Fruit fly (Drosophila melanogaster) whole organism, embryonic: ENCODE results near the gene nAChRbeta1.

Experiments used
- Atf-2 ChIP-seq: fragments of 200-800 bp; sonication (Bioruptor generic); optimal IDR thresholded peaks from 2 replicates; lab custom pipeline; 2016; ENCODE audit warnings: missing biosample characterization, missing genetic modification characterization
- Bdp1 ChIP-seq: fragments of 200-800 bp; sonication (Bioruptor generic); optimal IDR thresholded peaks from 3 replicates; lab custom pipeline; 2016; ENCODE audit warnings: missing biosample characterization, missing genetic modification characterization
- CG10462 ChIP-seq: fragments of 200-800 bp; sonication (Bioruptor generic); optimal IDR thresholded peaks from 2 replicates; lab custom pipeline; 2016; ENCODE audit warnings: missing biosample characterization, missing genetic modification characterization
- CG11093 ChIP-seq: fragments of 200-800 bp; sonication (Bioruptor generic); IDR thresholded peaks from 3 replicates; pipeline ENCODE4 v1.3.6; 2022; ENCODE audit warnings: missing biosample characterization, missing genetic modification characterization
- CG11560 ChIP-seq: fragments of 200-800 bp; sonication (Bioruptor generic); IDR thresholded peaks from 3 replicates; pipeline ENCODE4 v1.3.6; 2022; ENCODE audit warnings: missing biosample characterization, missing genetic modification characterization
- CG12071 ChIP-seq: fragments of 200-800 bp; sonication (Bioruptor generic); optimal IDR thresholded peaks from 3 replicates; lab custom pipeline; 2018; ENCODE audit warnings: missing biosample characterization, mild to moderate bottlenecking, missing genetic modification characterization
- CG12104 ChIP-seq: fragments of 200-800 bp; sonication (Bioruptor generic); optimal IDR thresholded peaks from 3 replicates; lab custom pipeline; 2016; ENCODE audit warnings: missing biosample characterization, missing genetic modification characterization
- CG18011 ChIP-seq: fragments of 200-800 bp; sonication (Bioruptor generic); optimal IDR thresholded peaks from 2 replicates; lab custom pipeline; 2017; ENCODE audit warnings: missing biosample characterization, missing genetic modification characterization, mild to moderate bottlenecking, moderate library complexity, missing genotype
- CG30020 ChIP-seq: fragments of 200-800 bp; optimal IDR thresholded peaks from 2 replicates; lab custom pipeline; 2019; ENCODE audit warnings: missing biosample characterization, mild to moderate bottlenecking, missing genetic modification characterization, moderate library complexity
- CG31441 ChIP-seq: fragments of 200-800 bp; sonication (Bioruptor generic); IDR thresholded peaks from 2 replicates; pipeline ENCODE4 v1.3.6; 2022; ENCODE audit warnings: missing biosample characterization, missing genetic modification characterization
- CG3163 ChIP-seq: fragments of 200-800 bp; sonication (Bioruptor generic); optimal IDR thresholded peaks from 3 replicates; lab custom pipeline; 2016; ENCODE audit warnings: missing biosample characterization, missing genetic modification characterization
- CG34376 ChIP-seq: fragments of 200-800 bp; sonication (Bioruptor generic); optimal IDR thresholded peaks from 2 replicates; lab custom pipeline; 2018; ENCODE audit warnings: missing biosample characterization, mild to moderate bottlenecking, missing genetic modification characterization
- CG6254 ChIP-seq: fragments of 200-800 bp; sonication (Bioruptor generic); optimal IDR thresholded peaks from 3 replicates; lab custom pipeline; 2017; ENCODE audit warnings: mild to moderate bottlenecking, missing biosample characterization, missing genetic modification reagents, missing genetic modification characterization
- CG7271 ChIP-seq: fragments of 200-800 bp; sonication (Bioruptor generic); optimal IDR thresholded peaks from 2 replicates; lab custom pipeline; 2018; ENCODE audit warnings: missing biosample characterization, mild to moderate bottlenecking, missing genetic modification characterization, moderate library complexity
- CG8478 ChIP-seq: fragments of >200 bp; optimal IDR thresholded peaks from 2 replicates; lab custom pipeline; 2018
- CG8765 ChIP-seq: fragments of 200-800 bp; sonication (Bioruptor generic); IDR thresholded peaks from 2 replicates; pipeline ENCODE4 v1.3.6; 2022; ENCODE audit warnings: missing biosample characterization, missing genetic modification characterization
- CG9727 ChIP-seq: fragments of 200-800 bp; sonication (Bioruptor generic); optimal IDR thresholded peaks from 3 replicates; lab custom pipeline; 2017; ENCODE audit warnings: missing biosample characterization, mild to moderate bottlenecking, missing genetic modification characterization
- CG9817 ChIP-seq: fragments of 200-800 bp; sonication (Bioruptor generic); optimal IDR thresholded peaks from 2 replicates; lab custom pipeline; 2018; ENCODE audit warnings: missing biosample characterization, mild to moderate bottlenecking, missing genetic modification characterization, moderate library complexity
- CoRest ChIP-seq: fragments of 200-800 bp; sonication (Bioruptor generic); optimal IDR thresholded peaks from 3 replicates; lab custom pipeline; 2018; ENCODE audit warnings: missing biosample characterization, mild to moderate bottlenecking, missing genetic modification characterization, moderate library complexity
- Doc2 ChIP-seq: fragments of 200-800 bp; sonication (Bioruptor generic); IDR thresholded peaks from 2 replicates; pipeline ENCODE4 v1.3.6; 2022; ENCODE audit warnings: missing biosample characterization, missing genetic modification characterization
- E2f2 ChIP-seq: fragments of 200-800 bp; sonication (Bioruptor generic); IDR thresholded peaks from 2 replicates; pipeline ENCODE4 v1.3.6; 2022; ENCODE audit warnings: missing biosample characterization, missing genetic modification characterization
- Ets97D ChIP-seq: fragments of 200-800 bp; sonication (Bioruptor generic); optimal IDR thresholded peaks from 3 replicates; lab custom pipeline; 2016; ENCODE audit warnings: missing biosample characterization, missing genetic modification characterization
- H2.0 ChIP-seq: fragments of 200-800 bp; sonication (Bioruptor generic); IDR thresholded peaks from 2 replicates; pipeline ENCODE4 v1.3.6; 2022; ENCODE audit warnings: missing biosample characterization, missing genetic modification characterization
- HmgD ChIP-seq: fragments of 200-800 bp; sonication (Bioruptor generic); optimal IDR thresholded peaks from 3 replicates; lab custom pipeline; 2016; ENCODE audit warnings: missing biosample characterization, missing genetic modification characterization
- Kr ChIP-seq: fragments of 200-800 bp; sonication (Bioruptor generic); optimal IDR thresholded peaks from 2 replicates; lab custom pipeline; 2017; ENCODE audit warnings: missing biosample characterization, mild to moderate bottlenecking, missing genetic modification characterization
- Neu2 ChIP-seq: fragments of 200-800 bp; sonication (Bioruptor generic); optimal IDR thresholded peaks from 3 replicates; lab custom pipeline; 2016; ENCODE audit warnings: missing biosample characterization, missing genetic modification characterization, borderline replicate concordance
- Nf-YC ChIP-seq: fragments of 200-800 bp; optimal IDR thresholded peaks from 3 replicates; lab custom pipeline; 2019; ENCODE audit warnings: missing biosample characterization, mild to moderate bottlenecking, missing genetic modification characterization, moderate library complexity
- Poxn ChIP-seq: fragments of 200-800 bp; sonication (Bioruptor generic); IDR thresholded peaks from 2 replicates; pipeline ENCODE4 v1.3.6; 2022; ENCODE audit warnings: missing biosample characterization, missing genetic modification characterization
- Rfx ChIP-seq: fragments of 200-800 bp; sonication (Bioruptor generic); IDR thresholded peaks from 2 replicates; pipeline ENCODE4 v1.3.6; 2022; ENCODE audit warnings: missing biosample characterization, missing genetic modification characterization
- Scr ChIP-seq: fragments of 200-800 bp; sonication (Bioruptor generic); IDR thresholded peaks from 2 replicates; pipeline ENCODE4 v1.3.6; 2022; ENCODE audit warnings: missing biosample characterization, missing genetic modification characterization; ENCODE audit not compliant: partially characterized antibody
- Sin3A ChIP-seq: fragments of >200 bp; optimal IDR thresholded peaks from 2 replicates; lab custom pipeline; 2018
- Stat92E ChIP-seq, 3 experiments: fragments of >200 bp in 2 of 3; fragments of 200-800 bp in 1 of 3; sonication (Bioruptor generic) in 1 of 3; optimal IDR thresholded peaks; 2 replicates each; lab custom pipeline; 2017 to 2019; ENCODE audit warnings: missing biosample characterization in 3 of 3, missing genetic modification characterization in 3 of 3, mild to moderate bottlenecking in 1 of 3, moderate library complexity in 1 of 3
- Taf1 ChIP-seq: fragments of 200-800 bp; sonication (Bioruptor generic); IDR thresholded peaks from 2 replicates; pipeline ENCODE4 v1.3.6; 2022; ENCODE audit warnings: missing biosample characterization, missing genetic modification characterization
- Tbp ChIP-seq: fragments of >200 bp; optimal IDR thresholded peaks from 2 replicates; lab custom pipeline; 2018; ENCODE audit warnings: missing biosample characterization, missing genetic modification characterization
- Trl ChIP-seq, 3 experiments: fragments of >200 bp in 2 of 3; fragments of 200-800 bp in 1 of 3; sonication (Bioruptor generic) in 1 of 3; optimal IDR thresholded peaks; 2 replicates in 1 of 3; 3 replicates in 2 of 3; lab custom pipeline; 2016 to 2017; ENCODE audit warnings: missing biosample characterization in 1 of 3, missing genetic modification characterization in 1 of 3
- Usf ChIP-seq: fragments of 200-800 bp; sonication (Bioruptor generic); optimal IDR thresholded peaks from 2 replicates; lab custom pipeline; 2017; ENCODE audit warnings: missing genotype, missing biosample characterization, missing genetic modification characterization
- abd-A ChIP-seq: fragments of 200-800 bp; sonication (Bioruptor generic); optimal IDR thresholded peaks from 3 replicates; lab custom pipeline; 2019; ENCODE audit warnings: missing biosample characterization, mild to moderate bottlenecking, missing genetic modification characterization, moderate library complexity
- ac ChIP-seq: fragments of 200-800 bp; sonication (Bioruptor generic); optimal IDR thresholded peaks from 3 replicates; lab custom pipeline; 2017; ENCODE audit warnings: missing biosample characterization, mild to moderate bottlenecking, missing genetic modification characterization
- chif ChIP-seq, 2 experiments: fragments of 200-800 bp; sonication (Bioruptor generic); optimal IDR thresholded peaks; 3 replicates each; lab custom pipeline; 2016; ENCODE audit warnings: missing biosample characterization in 2 of 2, missing genetic modification characterization in 2 of 2
- dati ChIP-seq: fragments of 200-800 bp; sonication (Bioruptor generic); IDR thresholded peaks from 2 replicates; pipeline ENCODE4 v1.3.6; 2022; ENCODE audit warnings: missing biosample characterization, missing genetic modification characterization
- dmrt11E ChIP-seq: fragments of 200-800 bp; sonication (Bioruptor generic); optimal IDR thresholded peaks from 3 replicates; lab custom pipeline; 2018; ENCODE audit warnings: missing biosample characterization, mild to moderate bottlenecking, missing genetic modification characterization, moderate library complexity
- ems ChIP-seq: fragments of 200-800 bp; sonication (Bioruptor generic); optimal IDR thresholded peaks from 3 replicates; lab custom pipeline; 2016; ENCODE audit warnings: missing biosample characterization, missing genetic modification characterization
- fd64A ChIP-seq: fragments of 200-800 bp; sonication (Bioruptor generic); optimal IDR thresholded peaks from 3 replicates; lab custom pipeline; 2018; ENCODE audit warnings: missing biosample characterization, mild to moderate bottlenecking, missing genetic modification characterization
- klu ChIP-seq: fragments of 200-800 bp; sonication (Bioruptor generic); IDR thresholded peaks from 2 replicates; pipeline ENCODE4 v1.3.6; 2022; ENCODE audit warnings: missing biosample characterization, missing genetic modification characterization
- lilli ChIP-seq: fragments of 200-800 bp; sonication (Bioruptor generic); optimal IDR thresholded peaks from 3 replicates; lab custom pipeline; 2016; ENCODE audit warnings: missing biosample characterization, missing genetic modification characterization
- mirr ChIP-seq: fragments of 200-800 bp; sonication (Bioruptor generic); optimal IDR thresholded peaks from 3 replicates; lab custom pipeline; 2018; ENCODE audit warnings: missing biosample characterization, mild to moderate bottlenecking, missing genetic modification characterization
- org-1 ChIP-seq: fragments of 200-800 bp; sonication (Bioruptor generic); optimal IDR thresholded peaks from 2 replicates; lab custom pipeline; 2017; ENCODE audit warnings: missing biosample characterization, missing genetic modification characterization
- pan ChIP-seq, 4 experiments: fragments of >200 bp in 3 of 4; fragments of 200-800 bp in 1 of 4; sonication (Bioruptor generic) in 1 of 4; optimal IDR thresholded peaks in 3 of 4; IDR thresholded peaks in 1 of 4; 2 replicates each; pipeline versions ENCODE4 v1.3.6 to Lab custom; 2017 to 2022; ENCODE audit warnings: missing biosample characterization in 2 of 4, missing genetic modification characterization in 2 of 4, mixed read lengths in 1 of 4
- unpg ChIP-seq: fragments of 200-800 bp; sonication (Bioruptor generic); optimal IDR thresholded peaks from 3 replicates; lab custom pipeline; 2018; ENCODE audit warnings: missing biosample characterization, mild to moderate bottlenecking, missing genetic modification characterization, moderate library complexity
- usp ChIP-seq: fragments of >200 bp; optimal IDR thresholded peaks from 2 replicates; lab custom pipeline; 2017; ENCODE audit warnings: missing biosample characterization, missing genetic modification characterization
- vnd ChIP-seq: fragments of 200-800 bp; sonication (Bioruptor generic); IDR thresholded peaks from 3 replicates; pipeline ENCODE4 v1.3.6; 2022; ENCODE audit warnings: missing biosample characterization, missing genetic modification characterization; ENCODE audit not compliant: partially characterized antibody
- zfh2 ChIP-seq: fragments of 200-800 bp; sonication (Bioruptor generic); optimal IDR thresholded peaks from 2 replicates; lab custom pipeline; 2016; ENCODE audit warnings: missing biosample characterization, missing genetic modification characterization

nAChRbeta1 gene

dm6 chr3L:4445824-4446223, 16.7 kb downstream of the nAChRbeta1 start (continued):
- TF ChIP-seq Kr (GFP tag; lab: Kevin White, UChicago) = no peak
- no peak for TF ChIP-seq ems (GFP tag; lab: Kevin White, UChicago)
- TF ChIP-seq dati (GFP tag; lab: Robert Waterston, UW) = no peak
- no peak for TF ChIP-seq unpg (GFP tag; lab: Kevin White, UChicago)
- TF ChIP-seq Ets97D (GFP tag; lab: Kevin White, UChicago) = no peak
- TF ChIP-seq CG8478 (lab: Kevin White, UChicago) = no peak
- no peak for TF ChIP-seq CG30020 (tag; lab: Kevin White, UChicago)
- no peak for TF ChIP-seq CG11093 (GFP tag; lab: Robert Waterston, UW)
- TF ChIP-seq Usf (GFP tag; lab: Kevin White, UChicago) = no peak
- no peak for TF ChIP-seq CG3163
- TF ChIP-seq dmrt11E (tag; lab: Kevin White, UChicago) = no peak
- TF ChIP-seq CG18011 = no peak
- TF ChIP-seq CG8765 (GFP tag; lab: Robert Waterston, UW) = no peak
- peak; percentile 5 for TF ChIP-seq CoRest (tag; lab: Kevin White, UChicago)
- no peak for TF ChIP-seq CG10462
- TF ChIP-seq fd64A (GFP tag; lab: Kevin White, UChicago) = no peak
- TF ChIP-seq Doc2 (GFP tag; lab: Robert Waterston, UW) = no peak
- peak; percentile 40 for TF ChIP-seq zfh2 (GFP tag; lab: Kevin White, UChicago)
- TF ChIP-seq Tbp (GFP tag; lab: Kevin White, UChicago) = no peak
- no peak for TF ChIP-seq chif (GFP tag; optimal IDR thresholded peaks at IDR 0.05; lab: Kevin White, UChicago)
- no peak for TF ChIP-seq pan (optimal IDR thresholded peaks at IDR 0.05; lab: Kevin White, UChicago)
- TF ChIP-seq pan (GFP tag; optimal IDR thresholded peaks at IDR 0.05 in 1 of 2, IDR thresholded peaks at IDR 0.05 in 1 of 2) = no peak
- TF ChIP-seq Stat92E (GFP tag; optimal IDR thresholded peaks at IDR 0.05; lab: Kevin White, UChicago) = no peak
- TF ChIP-seq Sin3A (lab: Kevin White, UChicago) = no peak
- TF ChIP-seq CG12104 (GFP tag; lab: Kevin White, UChicago) = no peak
- no peak for TF ChIP-seq usp (GFP tag; lab: Kevin White, UChicago)
- TF ChIP-seq Nf-YC (tag; lab: Kevin White, UChicago) = no peak
- no peak for TF ChIP-seq Neu2
- no peak for TF ChIP-seq mirr
- TF ChIP-seq Atf-2 (GFP tag; lab: Kevin White, UChicago) = no peak
- no peak for TF ChIP-seq abd-A
- TF ChIP-seq Scr (GFP tag; lab: Robert Waterston, UW) = no peak
- TF ChIP-seq CG11560 (tag; lab: Robert Waterston, UW) = no peak
- no peak for TF ChIP-seq HmgD
- peak; percentile 21 for TF ChIP-seq lilli
- no peak for TF ChIP-seq CG34376 (GFP tag; lab: Kevin White, UChicago)
- TF ChIP-seq org-1 (GFP tag; lab: Kevin White, UChicago) = no peak
- no peak for TF ChIP-seq Taf1 (GFP tag; lab: Robert Waterston, UW)
- TF ChIP-seq ac (GFP tag; lab: Kevin White, UChicago) = no peak
- TF ChIP-seq vnd (GFP tag; lab: Robert Waterston, UW) = no peak
- no peak for TF ChIP-seq E2f2 (GFP tag; lab: Robert Waterston, UW)
- 0 out of 2 replicates have a peak, but pooled peaks have one; percentile 26 for TF ChIP-seq CG31441 (GFP tag; lab: Robert Waterston, UW)
- TF ChIP-seq CG9817 = peak; percentile 13
- TF ChIP-seq CG12071 = no peak
- no peak for TF ChIP-seq CG7271 (tag; lab: Kevin White, UChicago)
- peak; percentile 73 for TF ChIP-seq Rfx
- no peak for TF ChIP-seq Trl (optimal IDR thresholded peaks at IDR 0.05; lab: Kevin White, UChicago)
- no peak for TF ChIP-seq Trl (GFP tag; optimal IDR thresholded peaks at IDR 0.05; lab: Kevin White, UChicago)
- TF ChIP-seq klu (GFP tag; lab: Robert Waterston, UW) = no peak
- TF ChIP-seq Poxn (GFP tag; lab: Robert Waterston, UW) = no peak
- TF ChIP-seq CG6254 (GFP tag; lab: Kevin White, UChicago) = no peak
- no peak for TF ChIP-seq H2.0 (GFP tag; lab: Robert Waterston, UW)
- no peak for TF ChIP-seq Bdp1 (GFP tag; lab: Kevin White, UChicago)
- no peak for TF ChIP-seq CG9727 (GFP tag; lab: Kevin White, UChicago)
